Fruit fly (Drosophila melanogaster) whole organism, embryonic: Measurements from ENCODE around the gene Fer3HCH.

Source experiments
- Abd-B ChIP-seq: fragments of 200-800 bp; sonication (Bioruptor generic); optimal IDR thresholded peaks from 2 replicates; lab custom pipeline; 2018; ENCODE audit warnings: missing biosample characterization, mild to moderate bottlenecking, missing genetic modification characterization, moderate library complexity
- Ada2b ChIP-seq: fragments of 200-800 bp; sonication (Bioruptor generic); IDR thresholded peaks from 2 replicates; pipeline ENCODE4 v1.3.6; 2022; ENCODE audit warnings: missing biosample characterization, missing genetic modification characterization
- CG10366 ChIP-seq: fragments of 200-800 bp; sonication (Bioruptor generic); IDR thresholded peaks from 2 replicates; pipeline ENCODE4 v1.3.6; 2022; ENCODE audit warnings: missing biosample characterization, missing genetic modification characterization
- CG10543 ChIP-seq: fragments of 200-800 bp; sonication (Bioruptor generic); optimal IDR thresholded peaks from 3 replicates; lab custom pipeline; 2017; ENCODE audit warnings: missing biosample characterization, mild to moderate bottlenecking, missing genetic modification characterization, moderate library complexity
- CG11504 ChIP-seq: fragments of 200-800 bp; sonication (Bioruptor generic); optimal IDR thresholded peaks from 3 replicates; lab custom pipeline; 2019; ENCODE audit warnings: missing biosample characterization, mild to moderate bottlenecking, missing genetic modification characterization, moderate library complexity
- CG12299 ChIP-seq: fragments of 200-800 bp; sonication (Bioruptor generic); optimal IDR thresholded peaks from 2 replicates; lab custom pipeline; 2018; ENCODE audit warnings: missing biosample characterization, mild to moderate bottlenecking, missing genetic modification characterization
- CG13123 ChIP-seq: fragments of 200-800 bp; sonication (Bioruptor generic); optimal IDR thresholded peaks from 2 replicates; lab custom pipeline; 2016; ENCODE audit warnings: missing biosample characterization, missing genetic modification characterization
- CG14050 ChIP-seq: fragments of 200-800 bp; sonication (Bioruptor generic); IDR thresholded peaks from 3 replicates; pipeline ENCODE4 v1.3.6; 2022; ENCODE audit warnings: missing biosample characterization, missing genetic modification characterization
- CG15011 ChIP-seq: fragments of 200-800 bp; sonication (Bioruptor generic); optimal IDR thresholded peaks from 3 replicates; lab custom pipeline; 2018; ENCODE audit warnings: missing biosample characterization, mild to moderate bottlenecking, missing genetic modification characterization
- CG15073 ChIP-seq: fragments of 200-800 bp; sonication (Bioruptor generic); optimal IDR thresholded peaks from 2 replicates; lab custom pipeline; 2016; ENCODE audit warnings: missing biosample characterization, missing genetic modification characterization
- CG17328 ChIP-seq: fragments of 200-800 bp; sonication (Bioruptor generic); IDR thresholded peaks from 2 replicates; pipeline ENCODE4 v1.3.6; 2022; ENCODE audit warnings: missing biosample characterization, missing genetic modification characterization
- CG18476 ChIP-seq: fragments of 200-800 bp; sonication (Bioruptor generic); optimal IDR thresholded peaks from 2 replicates; lab custom pipeline; 2016; ENCODE audit warnings: missing biosample characterization, mild to moderate bottlenecking, missing genetic modification characterization
- CG18764 ChIP-seq: fragments of 200-800 bp; sonication (Bioruptor generic); optimal IDR thresholded peaks from 3 replicates; lab custom pipeline; 2016; ENCODE audit warnings: missing biosample characterization, missing genetic modification characterization
- CG31365 ChIP-seq: fragments of 200-800 bp; sonication (Bioruptor generic); optimal IDR thresholded peaks from 2 replicates; lab custom pipeline; 2018; ENCODE audit warnings: missing biosample characterization, mild to moderate bottlenecking, missing genetic modification characterization
- CG33557 ChIP-seq: fragments of 200-800 bp; sonication (Bioruptor generic); optimal IDR thresholded peaks from 2 replicates; lab custom pipeline; 2019; ENCODE audit warnings: missing biosample characterization, mild to moderate bottlenecking, missing genetic modification characterization, moderate library complexity
- CG4854 ChIP-seq: fragments of 200-800 bp; sonication (Bioruptor generic); optimal IDR thresholded peaks from 2 replicates; lab custom pipeline; 2016; ENCODE audit warnings: missing biosample characterization, missing genetic modification characterization, inconsistent platforms
- CG5180 ChIP-seq: fragments of 200-800 bp; sonication (Bioruptor generic); optimal IDR thresholded peaks from 3 replicates; lab custom pipeline; 2017; ENCODE audit warnings: missing biosample characterization, missing genetic modification characterization, mild to moderate bottlenecking, moderate library complexity, missing genetic modification reagents
- CG6765 ChIP-seq: fragments of 200-800 bp; sonication (Bioruptor generic); optimal IDR thresholded peaks from 3 replicates; lab custom pipeline; 2017; ENCODE audit warnings: missing biosample characterization, mild to moderate bottlenecking, missing genetic modification characterization
- CG7556 ChIP-seq: fragments of 200-800 bp; sonication (Bioruptor generic); optimal IDR thresholded peaks from 2 replicates; lab custom pipeline; 2017; ENCODE audit warnings: missing biosample characterization, mild to moderate bottlenecking, missing genetic modification characterization
- CG7963 ChIP-seq: fragments of 200-800 bp; sonication (Bioruptor generic); IDR thresholded peaks from 3 replicates; pipeline ENCODE4 v1.3.6; 2022; ENCODE audit warnings: missing biosample characterization, missing genetic modification characterization; ENCODE audit not compliant: partially characterized antibody
- CG8765 ChIP-seq: fragments of 200-800 bp; sonication (Bioruptor generic); IDR thresholded peaks from 2 replicates; pipeline ENCODE4 v1.3.6; 2022; ENCODE audit warnings: missing biosample characterization, missing genetic modification characterization
- CrebB ChIP-seq: fragments of 200-800 bp; sonication (Bioruptor generic); optimal IDR thresholded peaks from 3 replicates; lab custom pipeline; 2018; ENCODE audit warnings: missing biosample characterization, mild to moderate bottlenecking, missing genetic modification characterization
- Deaf1 ChIP-seq: fragments of 200-800 bp; optimal IDR thresholded peaks from 3 replicates; lab custom pipeline; 2019; ENCODE audit warnings: missing biosample characterization, mild to moderate bottlenecking, missing genetic modification characterization, moderate library complexity
- Hey ChIP-seq: fragments of 200-800 bp; sonication (Bioruptor generic); optimal IDR thresholded peaks from 3 replicates; lab custom pipeline; 2018; ENCODE audit warnings: missing biosample characterization, mild to moderate bottlenecking, missing genetic modification characterization
- Max ChIP-seq: fragments of 200-800 bp; sonication (Bioruptor generic); optimal IDR thresholded peaks from 2 replicates; lab custom pipeline; 2016; ENCODE audit warnings: missing biosample characterization, mild to moderate bottlenecking, missing genetic modification characterization
- Meics ChIP-seq: fragments of 200-800 bp; sonication (Bioruptor generic); optimal IDR thresholded peaks from 2 replicates; lab custom pipeline; 2017; ENCODE audit warnings: missing biosample characterization, mild to moderate bottlenecking, missing genetic modification characterization
- Nf-YA ChIP-seq: fragments of 200-800 bp; sonication (Bioruptor generic); IDR thresholded peaks from 2 replicates; pipeline ENCODE4 v1.3.6; 2022; ENCODE audit warnings: missing biosample characterization, missing genetic modification characterization
- Ssrp ChIP-seq: fragments of 200-800 bp; sonication (Bioruptor generic); optimal IDR thresholded peaks from 2 replicates; lab custom pipeline; 2018; ENCODE audit warnings: missing biosample characterization, mild to moderate bottlenecking, missing genetic modification characterization, moderate library complexity
- Taf1 ChIP-seq: fragments of 200-800 bp; sonication (Bioruptor generic); IDR thresholded peaks from 2 replicates; pipeline ENCODE4 v1.3.6; 2022; ENCODE audit warnings: missing biosample characterization, missing genetic modification characterization
- ase ChIP-seq: fragments of 200-800 bp; sonication (Bioruptor generic); IDR thresholded peaks from 3 replicates; pipeline ENCODE4 v1.3.6; 2022; ENCODE audit warnings: missing biosample characterization, missing genetic modification characterization
- bowl ChIP-seq: fragments of 200-800 bp; sonication (Bioruptor generic); IDR thresholded peaks from 2 replicates; pipeline ENCODE4 v1.3.6; 2022; ENCODE audit warnings: missing biosample characterization, missing genetic modification characterization
- chm ChIP-seq: fragments of 200-800 bp; sonication (Bioruptor generic); IDR thresholded peaks from 2 replicates; pipeline ENCODE4 v1.3.6; 2022; ENCODE audit warnings: missing biosample characterization, missing genetic modification characterization
- dati ChIP-seq: fragments of 200-800 bp; sonication (Bioruptor generic); IDR thresholded peaks from 2 replicates; pipeline ENCODE4 v1.3.6; 2022; ENCODE audit warnings: missing biosample characterization, missing genetic modification characterization
- dm ChIP-seq: fragments of 200-800 bp; sonication (Bioruptor generic); optimal IDR thresholded peaks from 3 replicates; lab custom pipeline; 2016; ENCODE audit warnings: missing biosample characterization, missing genetic modification characterization
- emc ChIP-seq: fragments of 200-800 bp; sonication (Bioruptor generic); optimal IDR thresholded peaks from 2 replicates; lab custom pipeline; 2016; ENCODE audit warnings: missing biosample characterization, missing genetic modification characterization
- eve ChIP-seq, 2 experiments: fragments of >200 bp; optimal IDR thresholded peaks; 2 replicates each; lab custom pipeline; 2017; ENCODE audit warnings: missing biosample characterization in 2 of 2, missing genetic modification characterization in 2 of 2
- gce ChIP-seq: fragments of 200-800 bp; sonication (Bioruptor generic); IDR thresholded peaks from 3 replicates; pipeline ENCODE4 v1.3.6; 2022; ENCODE audit warnings: missing biosample characterization, missing genetic modification characterization
- jigr1 ChIP-seq: fragments of 200-800 bp; sonication (Bioruptor generic); IDR thresholded peaks from 3 replicates; pipeline ENCODE4 v1.3.6; 2022; ENCODE audit warnings: missing biosample characterization, missing genetic modification characterization
- jing ChIP-seq: fragments of 200-800 bp; sonication (Bioruptor generic); optimal IDR thresholded peaks from 2 replicates; lab custom pipeline; 2018; ENCODE audit warnings: missing biosample characterization, mild to moderate bottlenecking, missing genetic modification characterization
- jumu ChIP-seq: fragments of 200-800 bp; sonication (Bioruptor generic); optimal IDR thresholded peaks from 3 replicates; lab custom pipeline; 2016; ENCODE audit warnings: missing biosample characterization, missing genetic modification characterization
- nerfin-1 ChIP-seq: fragments of 200-800 bp; sonication (Bioruptor generic); optimal IDR thresholded peaks from 3 replicates; lab custom pipeline; 2019; ENCODE audit warnings: missing biosample characterization, mild to moderate bottlenecking, missing genetic modification characterization, moderate library complexity
- odd ChIP-seq: fragments of 200-800 bp; sonication (Bioruptor generic); optimal IDR thresholded peaks from 2 replicates; lab custom pipeline; 2017; ENCODE audit warnings: missing biosample characterization, mild to moderate bottlenecking, missing genetic modification characterization
- org-1 ChIP-seq: fragments of 200-800 bp; sonication (Bioruptor generic); optimal IDR thresholded peaks from 2 replicates; lab custom pipeline; 2017; ENCODE audit warnings: missing biosample characterization, missing genetic modification characterization
- peb ChIP-seq: fragments of 200-800 bp; sonication (Bioruptor generic); IDR thresholded peaks from 2 replicates; pipeline ENCODE4 v1.3.6; 2022; ENCODE audit warnings: missing biosample characterization, missing genetic modification characterization
- row ChIP-seq: fragments of 200-800 bp; sonication (Bioruptor generic); IDR thresholded peaks from 3 replicates; pipeline ENCODE4 v1.3.6; 2022; ENCODE audit warnings: missing biosample characterization, missing genetic modification characterization
- stc ChIP-seq: fragments of 200-800 bp; sonication (Bioruptor generic); IDR thresholded peaks from 2 replicates; pipeline ENCODE4 v1.3.6; 2022; ENCODE audit warnings: missing biosample characterization, missing genetic modification characterization
- sug ChIP-seq: fragments of 200-800 bp; optimal IDR thresholded peaks from 2 replicates; lab custom pipeline; 2019; ENCODE audit warnings: missing biosample characterization, mild to moderate bottlenecking, missing genetic modification characterization, moderate library complexity
- tin ChIP-seq: fragments of 200-800 bp; sonication (Bioruptor generic); optimal IDR thresholded peaks from 3 replicates; lab custom pipeline; 2016; ENCODE audit warnings: missing biosample characterization, missing genetic modification characterization
- vfl ChIP-seq: fragments of 200-800 bp; sonication (Bioruptor generic); optimal IDR thresholded peaks from 2 replicates; lab custom pipeline; 2016; ENCODE audit warnings: missing biosample characterization, missing genetic modification characterization
- vnd ChIP-seq: fragments of 200-800 bp; sonication (Bioruptor generic); IDR thresholded peaks from 3 replicates; pipeline ENCODE4 v1.3.6; 2022; ENCODE audit warnings: missing biosample characterization, missing genetic modification characterization; ENCODE audit not compliant: partially characterized antibody
- z ChIP-seq: fragments of 200-800 bp; sonication (Bioruptor generic); IDR thresholded peaks from 3 replicates; pipeline ENCODE4 v1.3.6; 2022; ENCODE audit warnings: missing biosample characterization, missing genetic modification characterization
- zfh1 ChIP-seq: fragments of 200-800 bp; sonication (Bioruptor generic); IDR thresholded peaks from 3 replicates; pipeline ENCODE4 v1.3.6; 2022; ENCODE audit warnings: missing biosample characterization, missing genetic modification characterization

Fer3HCH gene

dm6 chrX:13099919-13100318 is 8.1 kb downstream of the Fer3HCH start (continued):
- TF ChIP-seq stc (GFP tag; lab: Robert Waterston, UW) (peak; percentile 81), Hey (tag; lab: Kevin White, UChicago) (peak; percentile 17), ase (GFP tag; lab: Robert Waterston, UW) (peak; percentile 89; the same call in 2 of the 3 replicates), nerfin-1 (peak; percentile 45), tin (peak; percentile 59), bowl (peak; percentile 75), Max (GFP tag; lab: Kevin White, UChicago) (peak; percentile 10), CG13123 (peak; percentile 28), zfh1 (GFP tag; lab: Robert Waterston, UW) (peak; percentile 89), peb (GFP tag; lab: Robert Waterston, UW) (peak; percentile 33; the same call in 1 of the 2 replicates), CG4854 (no peak), Nf-YA (GFP tag; lab: Robert Waterston, UW) (peak; percentile 69), CG7556 (GFP tag; lab: Kevin White, UChicago) (peak; percentile 76), vfl (GFP tag; lab: Kevin White, UChicago) (no peak), Ssrp (peak; percentile 68), CG12299 (tag; lab: Kevin White, UChicago) (peak; percentile 66), CG31365 (tag; lab: Kevin White, UChicago) (peak; percentile 28), Taf1 (GFP tag; lab: Robert Waterston, UW) (peak; percentile 78), dati (GFP tag; lab: Robert Waterston, UW) (peak; percentile 63), eve (GFP tag; optimal IDR thresholded peaks at IDR 0.05; lab: Kevin White, UChicago) (no peak), z (0 out of 3 replicates have a peak, but pooled peaks have one; percentile 28), chm (GFP tag; lab: Robert Waterston, UW) (peak; percentile 87), sug (tag; lab: Kevin White, UChicago) (peak; percentile 77), odd (peak; percentile 65), CG14050 (GFP tag; lab: Robert Waterston, UW) (peak; percentile 85), jing (GFP tag; lab: Kevin White, UChicago) (peak; percentile 45), CG8765 (GFP tag; lab: Robert Waterston, UW) (peak; percentile 56), row (GFP tag; lab: Robert Waterston, UW) (peak; percentile 90), org-1 (GFP tag; lab: Kevin White, UChicago) (peak; percentile 67), vnd (GFP tag; lab: Robert Waterston, UW) (no peak), CG5180 (GFP tag; lab: Kevin White, UChicago) (peak; percentile 36), dm (GFP tag; lab: Kevin White, UChicago) (no peak), Meics (GFP tag; lab: Kevin White, UChicago) (peak; percentile 86), CG15011 (GFP tag; lab: Kevin White, UChicago) (peak; percentile 70), CG18476 (GFP tag; lab: Kevin White, UChicago) (peak; percentile 43), jigr1 (GFP tag; lab: Robert Waterston, UW) (peak; percentile 59; the same call in 2 of the 3 replicates), Deaf1 (peak; percentile 62), Abd-B (peak; percentile 78), CG15073 (GFP tag; lab: Kevin White, UChicago) (no peak), CG7963 (GFP tag; lab: Robert Waterston, UW) (no peak), CG17328 (GFP tag; lab: Robert Waterston, UW) (peak; percentile 84), emc (GFP tag; lab: Kevin White, UChicago) (no peak), Ada2b (peak; percentile 90), gce (GFP tag; lab: Robert Waterston, UW) (peak; percentile 77; the same call in 2 of the 3 replicates), CG10543 (GFP tag; lab: Kevin White, UChicago) (peak; percentile 75), CG6765 (GFP tag; lab: Kevin White, UChicago) (peak; percentile 76), CG33557 (GFP tag; lab: Kevin White, UChicago) (peak; percentile 19), CrebB (peak; percentile 75), CG10366 (peak; percentile 89), CG18764 (GFP tag; lab: Kevin White, UChicago) (peak; percentile 38), jumu (GFP tag; lab: Kevin White, UChicago) (peak; percentile 1), CG11504 (tag; lab: Kevin White, UChicago) (peak; percentile 84)
